Fruit fly (Drosophila melanogaster): ENCODE measurements around the gene CG10068.

Gene CG10068

DNA sequence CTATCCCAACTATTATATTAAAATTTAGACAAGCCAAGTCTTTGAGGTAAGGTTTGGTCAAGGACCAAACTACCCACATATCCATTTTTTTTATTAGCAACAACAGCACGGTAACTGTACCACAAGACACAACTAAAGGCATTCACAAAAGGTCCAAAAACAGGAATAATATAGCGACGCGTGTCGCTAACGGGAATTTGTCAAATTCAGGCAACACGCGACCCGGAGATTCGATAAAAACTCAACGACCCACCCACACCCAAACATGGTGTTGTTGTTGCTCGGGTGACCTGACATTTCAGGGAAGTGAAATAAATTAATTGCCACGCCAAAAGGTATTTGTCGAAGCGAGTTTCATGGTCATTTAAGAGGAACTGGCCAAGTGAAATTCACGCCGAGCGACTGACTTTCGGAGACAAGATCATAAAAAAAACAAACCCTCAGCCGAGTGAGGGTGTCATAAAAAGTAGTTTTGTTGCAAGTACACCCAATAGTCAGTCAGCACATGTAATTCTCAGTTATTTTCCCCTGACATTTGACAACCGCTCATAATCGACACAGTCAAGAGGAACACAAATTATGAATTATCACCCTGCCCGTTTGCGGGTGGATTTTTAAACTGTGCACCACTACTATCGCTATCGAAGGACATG, 16.5 kb downstream of the CG10068 start:
- TF ChIP-seq noc (tag; optimal IDR thresholded peaks at IDR 0.05), result no peak

DNA sequence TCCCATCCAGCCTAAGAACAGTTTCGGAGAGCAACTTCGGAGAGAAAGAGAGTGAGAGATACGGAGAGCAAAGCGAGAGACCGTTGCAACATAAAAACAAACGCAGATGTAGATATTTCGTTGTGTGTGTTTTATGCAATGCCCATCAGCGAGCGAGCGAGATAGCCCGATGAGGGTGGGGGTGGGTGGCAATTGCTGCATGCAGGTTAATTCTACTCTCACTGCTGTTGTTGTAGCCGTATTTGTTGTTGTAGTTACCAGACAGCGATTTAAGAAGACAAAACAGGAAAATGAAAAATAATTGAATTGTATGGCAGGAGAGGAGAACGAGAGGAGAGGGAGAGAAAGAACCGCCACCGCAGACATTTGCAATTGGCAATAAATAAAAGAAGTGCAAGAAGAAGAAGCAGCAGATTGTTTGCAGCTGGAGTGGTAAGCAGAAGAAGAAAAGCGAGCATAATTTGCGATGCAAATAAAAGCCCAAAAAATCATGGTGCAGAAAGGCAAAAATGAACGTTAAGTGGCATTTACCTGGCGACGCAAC, 18.0 kb downstream of the CG10068 start:
- no peak for TF ChIP-seq noc (tag; optimal IDR thresholded peaks at IDR 0.05)

DNA sequence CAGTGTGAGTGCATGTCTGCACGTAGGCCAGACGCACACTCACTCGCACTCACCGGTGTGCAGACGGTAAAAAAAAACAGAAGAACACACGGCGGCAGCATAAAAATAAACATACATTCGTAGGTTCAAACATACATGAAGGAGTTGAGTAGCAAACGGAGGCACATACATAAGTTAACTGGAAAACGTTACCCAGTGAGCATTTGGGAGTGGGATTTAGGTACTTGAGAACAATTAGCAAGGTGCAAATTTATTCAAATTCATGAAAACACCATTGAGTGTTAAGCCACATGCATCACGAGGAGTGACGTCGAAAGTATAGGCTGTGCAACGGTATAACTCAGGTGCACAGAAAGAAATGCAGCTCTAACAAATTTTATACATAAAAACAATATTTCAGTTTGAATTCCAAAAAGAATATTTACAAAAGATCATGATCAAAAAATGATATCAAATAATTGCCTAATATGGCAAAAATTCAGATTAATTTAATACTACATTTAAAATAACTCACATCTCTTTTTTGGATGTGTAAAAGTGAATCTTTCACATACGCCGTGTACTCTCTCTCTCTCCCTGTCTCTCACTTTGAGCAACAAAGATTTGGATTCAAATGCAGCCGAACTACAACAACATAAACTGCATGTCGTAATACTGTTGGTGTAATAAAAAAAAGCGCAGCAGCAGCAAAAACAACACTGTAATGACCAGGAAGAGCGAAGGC, 19.1 kb downstream of the CG10068 start:
- peak; percentile 5 for TF ChIP-seq noc (tag; optimal IDR thresholded peaks at IDR 0.05)

DNA sequence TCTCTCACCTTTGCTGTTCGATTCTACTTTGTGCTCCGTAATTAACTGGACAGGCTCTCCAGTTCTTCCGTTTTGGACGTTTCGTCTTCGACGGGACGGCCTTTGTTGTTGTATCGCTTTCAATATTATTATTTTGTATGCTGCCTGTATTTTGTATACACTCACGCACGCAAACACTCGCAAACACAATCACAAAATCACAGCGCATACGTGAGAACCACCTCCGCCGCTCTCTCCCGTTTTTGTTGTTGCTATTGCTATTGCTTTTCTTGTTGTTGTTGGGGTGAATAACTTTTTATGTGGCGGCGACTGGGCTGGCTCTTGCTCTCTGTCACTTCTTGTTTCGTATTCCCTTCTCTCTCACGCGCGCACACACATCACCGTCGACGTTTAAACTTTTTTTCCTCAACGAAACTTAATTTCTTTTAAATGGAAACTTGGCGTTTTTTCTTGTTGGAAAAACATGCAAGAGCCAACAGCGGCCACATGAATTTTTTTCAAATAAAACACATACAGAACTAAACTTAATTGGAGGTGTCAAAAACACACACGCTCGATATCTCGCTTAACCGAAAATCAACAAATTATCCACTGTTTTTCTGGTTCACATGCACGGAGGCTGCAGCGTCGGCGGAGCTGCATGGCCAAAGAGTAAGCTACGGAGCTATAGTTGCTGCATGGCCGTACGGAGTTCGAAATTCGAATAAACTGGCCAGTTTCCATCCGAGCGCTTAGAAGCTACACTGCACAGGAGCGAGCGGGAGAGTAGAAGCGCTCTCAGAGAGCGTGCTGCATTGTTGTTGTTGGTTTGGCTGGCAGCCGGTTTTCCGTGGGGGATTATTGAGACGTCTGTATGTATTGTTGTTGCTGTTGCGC, 19.9 kb downstream of the CG10068 start:
- TF ChIP-seq noc (tag; optimal IDR thresholded peaks at IDR 0.05), result peak; percentile 58

DNA sequence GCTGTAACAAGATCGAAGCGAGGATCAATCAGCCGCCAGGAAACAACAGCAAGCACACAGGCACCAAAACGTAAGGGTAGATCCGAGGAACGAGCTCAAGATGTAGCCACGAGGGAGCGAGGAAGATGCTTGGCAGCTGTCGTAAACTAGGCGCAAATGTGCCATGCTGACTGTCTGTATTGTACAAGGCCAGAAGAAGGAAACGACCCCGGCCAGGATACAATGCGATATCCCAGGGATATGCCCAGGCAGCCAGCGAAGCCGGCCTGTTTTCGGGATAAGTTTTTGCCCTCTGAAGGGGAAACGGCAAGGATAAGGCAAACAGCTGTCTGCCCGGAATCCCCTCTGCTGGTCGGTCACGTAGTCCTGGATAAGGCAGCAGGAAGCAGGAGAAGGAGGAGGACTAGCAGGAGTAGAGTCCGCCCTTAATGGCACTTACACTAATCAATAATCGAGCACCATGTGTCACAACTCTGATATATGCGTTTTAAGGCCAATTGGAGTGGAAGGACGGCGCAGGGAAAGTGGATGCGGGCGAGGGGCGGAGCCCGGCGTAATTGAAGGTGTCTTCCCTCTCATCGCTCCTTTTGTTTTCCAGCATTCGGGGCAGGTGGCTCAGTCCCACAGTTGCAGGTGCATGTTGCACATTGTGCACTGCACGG, 22.2 kb downstream of the CG10068 start:
- no peak for TF ChIP-seq noc (tag; optimal IDR thresholded peaks at IDR 0.05)

DNA sequence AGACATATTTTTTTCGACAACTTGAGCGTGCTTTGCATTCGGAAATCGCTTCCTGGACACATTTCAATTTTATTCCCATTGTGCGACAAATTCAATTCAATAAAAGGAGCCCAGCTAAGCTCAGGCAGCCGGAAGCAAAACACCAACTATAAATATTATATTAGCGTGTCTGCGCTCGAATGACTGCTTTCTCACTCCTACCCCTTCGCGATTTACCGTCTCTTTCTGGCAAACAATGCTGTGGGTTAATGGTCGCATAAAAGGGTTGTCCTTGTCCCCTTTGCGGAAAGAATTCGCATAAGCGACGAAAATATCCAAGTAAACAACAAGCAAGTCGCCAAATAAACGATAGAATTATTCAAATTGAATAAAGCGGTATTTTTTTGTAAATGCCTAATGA, 23.5 kb downstream of the CG10068 start:
- TF ChIP-seq noc (tag; optimal IDR thresholded peaks at IDR 0.05), result no peak

DNA sequence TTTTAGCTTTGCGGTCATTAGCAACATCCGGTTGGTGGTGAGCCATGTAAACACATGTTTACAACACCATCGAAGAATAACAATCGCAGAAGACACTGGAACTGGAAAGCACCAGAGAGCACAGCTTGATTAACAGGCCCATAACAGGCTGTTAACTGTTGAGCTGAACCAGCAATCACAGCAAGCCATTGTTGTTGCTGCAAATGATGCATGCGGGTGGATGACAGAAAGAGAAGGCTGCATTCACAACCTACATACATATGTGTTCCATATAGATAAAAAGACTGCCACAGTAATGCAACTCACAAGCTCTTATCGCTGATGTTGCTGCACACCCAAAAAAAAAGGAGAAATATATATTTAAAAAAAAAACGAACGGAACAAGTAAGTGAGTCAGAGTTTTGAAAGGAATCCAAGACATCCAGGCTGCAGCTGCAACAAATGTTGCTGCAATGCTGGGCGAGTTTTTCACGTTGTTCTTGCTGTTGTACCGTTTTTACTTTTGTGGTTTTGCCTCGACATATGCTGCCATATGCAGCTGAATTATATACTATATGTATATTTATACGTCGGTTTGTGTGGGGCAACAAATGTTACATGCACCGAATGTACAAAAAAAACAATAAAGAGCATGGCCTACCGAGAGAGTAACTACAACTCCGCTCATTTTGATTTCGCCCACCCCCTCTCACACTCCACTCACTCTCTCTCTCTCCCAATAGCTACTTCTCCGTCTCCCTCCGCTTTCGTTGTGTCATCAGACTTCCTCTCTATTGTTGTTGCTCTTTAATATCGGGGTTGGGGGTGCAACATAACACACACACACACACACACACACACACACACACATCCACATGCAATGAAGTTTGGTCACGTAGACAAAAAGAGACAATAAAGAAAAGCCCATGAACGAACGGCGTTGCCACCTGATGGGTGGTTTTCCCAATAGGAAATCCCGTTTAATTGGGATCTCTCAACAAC, 24.7 kb downstream of the CG10068 start:
- TF ChIP-seq noc (tag; optimal IDR thresholded peaks at IDR 0.05), result no peak

DNA sequence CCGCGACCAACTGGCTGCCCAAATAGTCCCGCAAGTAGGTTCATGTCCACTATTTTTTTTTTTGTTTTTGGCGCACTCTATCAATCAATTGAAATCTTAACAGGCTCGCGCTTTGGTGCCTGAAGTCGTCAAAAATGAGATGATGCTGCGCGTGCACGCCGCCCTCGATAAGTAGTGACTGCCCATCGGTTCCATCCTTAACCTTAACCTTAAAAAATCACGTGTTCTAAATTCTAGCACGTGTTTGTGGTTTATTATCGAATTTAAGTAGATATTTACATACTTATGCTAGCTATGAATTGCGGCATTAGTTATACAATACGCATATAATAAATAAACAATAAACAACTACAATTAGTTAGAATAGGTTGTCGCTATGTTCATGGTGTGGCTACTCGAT, 33.5 kb downstream of the CG10068 start:
- TF ChIP-seq noc (tag; optimal IDR thresholded peaks at IDR 0.05), result no peak

DNA sequence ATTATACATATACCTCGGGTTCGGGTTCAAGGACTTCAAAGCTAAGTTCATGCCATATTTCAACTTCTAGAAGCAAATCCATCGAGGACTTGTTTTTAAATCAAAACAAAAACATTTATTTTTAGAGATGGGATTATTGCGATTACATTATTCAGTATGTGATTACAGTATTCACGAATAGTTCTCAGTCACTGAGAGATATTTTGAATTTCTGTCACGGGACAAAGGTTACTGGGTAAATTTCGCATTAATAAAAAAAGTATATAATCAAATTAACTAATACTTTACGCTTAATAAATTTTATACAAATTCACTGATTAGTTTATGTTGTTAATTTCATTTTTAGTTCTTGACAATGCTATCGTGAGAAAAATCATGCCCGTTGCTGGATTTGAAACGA, 34.2 kb downstream of the CG10068 start:
- TF ChIP-seq noc (tag; optimal IDR thresholded peaks at IDR 0.05), result no peak

DNA sequence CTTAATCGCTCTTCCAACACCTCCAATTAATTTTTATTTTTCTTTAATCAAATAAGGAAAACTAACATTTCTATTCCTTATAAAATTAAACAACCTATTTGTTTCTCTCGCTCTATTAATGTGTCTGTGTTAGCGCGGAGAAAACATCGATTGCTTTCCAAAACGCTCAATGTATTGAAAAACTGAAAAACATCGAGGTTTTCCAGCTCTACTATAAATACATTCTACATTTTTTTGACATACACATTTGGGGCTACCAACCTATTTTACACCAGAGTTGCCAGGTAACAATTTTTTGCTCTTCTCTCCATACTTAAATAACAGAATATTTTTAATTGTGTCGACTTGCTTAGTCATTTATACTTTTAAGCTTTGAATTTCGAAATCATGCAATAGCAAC, 35.9 kb downstream of the CG10068 start:
- no peak for TF ChIP-seq noc (tag; optimal IDR thresholded peaks at IDR 0.05)

DNA sequence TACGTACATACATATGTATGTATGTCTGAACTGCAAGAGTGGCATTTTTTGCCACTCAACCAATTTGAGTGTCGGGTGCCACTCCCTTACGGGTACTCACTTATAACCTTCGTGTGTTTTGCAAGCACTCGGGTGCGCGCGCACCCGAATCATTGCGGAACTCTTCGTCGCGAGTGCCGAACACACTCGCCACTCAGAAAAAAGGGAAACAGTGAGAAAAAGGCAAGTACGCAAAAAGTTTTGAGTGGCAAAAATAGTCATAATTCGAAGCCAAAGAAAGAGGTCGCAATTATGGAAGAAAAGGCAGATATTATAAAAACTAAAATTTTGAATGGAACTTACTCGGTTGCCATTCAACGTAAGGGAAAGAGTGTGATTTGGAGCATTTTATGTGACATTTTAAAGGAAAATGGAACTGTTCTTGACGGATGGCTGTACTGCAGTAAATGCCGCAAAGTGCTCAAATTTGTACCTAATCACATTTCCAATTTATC, 37.4 kb downstream of the CG10068 start:
- no peak for TF ChIP-seq noc (tag; optimal IDR thresholded peaks at IDR 0.05)

DNA sequence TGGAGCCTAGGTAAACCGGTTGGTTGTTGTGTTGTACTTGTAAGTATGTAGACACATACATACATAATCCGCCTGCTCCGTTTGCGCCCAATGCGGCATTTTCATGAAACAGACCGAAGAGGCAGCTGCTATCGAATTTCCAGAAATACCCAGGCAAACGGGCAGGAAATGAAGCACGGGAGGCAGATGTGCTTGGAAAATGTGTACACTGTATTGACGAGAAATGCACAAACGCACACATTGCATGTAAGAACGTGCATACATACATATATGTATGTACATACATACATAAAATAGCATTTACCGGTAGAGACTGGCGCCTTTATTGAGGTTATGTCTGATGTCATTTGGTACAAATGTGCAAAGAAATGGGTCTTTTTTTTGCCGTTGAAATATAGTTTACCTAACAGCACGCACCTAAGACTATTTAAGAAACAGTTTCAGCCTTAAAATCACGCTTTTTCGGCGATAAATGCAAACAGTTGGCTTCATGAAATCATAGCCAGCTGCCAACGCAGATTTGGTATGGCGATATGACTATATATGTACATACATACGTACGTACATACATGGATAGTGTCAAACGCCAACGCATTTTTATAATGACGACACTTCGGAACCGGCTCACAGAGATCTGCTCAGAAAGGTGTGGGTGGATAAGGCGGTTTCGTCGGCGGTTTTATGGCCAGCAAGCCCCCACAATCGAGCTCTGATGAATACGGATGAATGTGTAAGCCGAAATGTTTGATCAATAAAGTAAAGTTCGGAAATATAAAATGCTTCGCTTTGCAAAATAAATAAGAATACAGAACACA, 38.1 kb downstream of the CG10068 start:
- peak; percentile 18 for TF ChIP-seq noc (tag; optimal IDR thresholded peaks at IDR 0.05)

DNA sequence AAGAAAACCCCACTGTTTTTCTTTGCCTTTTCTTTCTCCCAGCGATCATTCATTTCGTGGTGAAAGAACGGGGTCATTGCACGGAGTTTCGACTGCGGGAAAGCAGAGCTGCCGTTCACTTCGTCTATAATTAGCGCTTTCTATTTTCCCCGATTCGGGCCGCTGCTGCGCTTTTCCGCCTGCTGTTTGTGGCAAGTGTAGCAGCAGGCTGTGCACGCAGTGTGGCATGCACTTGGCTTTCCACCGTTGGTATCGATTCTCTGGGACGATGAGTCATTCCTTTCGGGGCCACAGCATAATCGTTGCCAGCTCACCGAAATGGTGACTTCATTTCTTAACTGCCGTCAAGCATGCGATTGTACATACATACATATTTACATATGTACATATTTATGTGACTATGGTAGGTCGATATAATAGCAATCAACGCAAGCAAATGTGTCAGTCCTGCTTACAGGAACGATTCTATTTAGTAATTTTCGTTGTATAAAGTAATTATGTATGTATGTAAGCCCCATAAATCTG, 38.9 kb downstream of the CG10068 start:
- TF ChIP-seq noc (tag; optimal IDR thresholded peaks at IDR 0.05), result no peak
